Fruit fly (Drosophila melanogaster) whole organism, prepupa: ENCODE measurements around the gene Pde6.

Experiments used
- CG32006 ChIP-seq: fragments of 200-800 bp; sonication (Bioruptor generic); optimal IDR thresholded peaks from 3 replicates; lab custom pipeline; 2017; ENCODE audit warnings: missing biosample characterization, mild to moderate bottlenecking, missing genetic modification characterization
- CG8632 ChIP-seq: fragments of 200-800 bp; sonication (Bioruptor generic); optimal IDR thresholded peaks from 3 replicates; lab custom pipeline; 2016; ENCODE audit warnings: missing biosample characterization, missing genetic modification characterization
- OdsH ChIP-seq: fragments of 200-800 bp; sonication (Bioruptor generic); optimal IDR thresholded peaks from 3 replicates; lab custom pipeline; 2016; ENCODE audit warnings: missing biosample characterization, missing genetic modification characterization

DNA sequence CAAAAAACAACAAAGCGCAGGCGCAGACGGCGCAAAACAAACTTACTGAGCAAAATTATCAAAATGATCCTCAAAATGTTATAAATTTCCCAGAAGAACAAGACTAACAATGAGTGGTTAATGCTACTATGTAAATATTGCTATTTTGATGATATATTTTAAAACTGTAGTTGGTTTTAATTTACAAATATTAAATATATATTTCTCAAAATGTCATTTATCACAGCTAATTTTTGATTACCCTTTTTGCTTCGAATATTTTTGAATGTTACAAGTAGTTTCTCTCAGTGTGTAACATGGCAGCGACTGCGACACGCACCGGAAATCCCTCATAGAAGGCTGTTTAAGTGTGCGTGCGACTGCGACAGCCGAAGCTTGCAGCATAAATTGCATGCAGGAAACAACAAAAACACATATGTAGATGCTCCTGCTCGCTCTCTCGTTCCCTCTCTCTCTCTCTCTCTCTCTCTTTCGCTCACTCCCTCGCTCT, 39.9 kb upstream of the Pde6 start:
- TF ChIP-seq CG32006 (GFP tag; lab: Kevin White, UChicago) (peak; percentile 58), OdsH (peak; percentile 36), CG8632 (GFP tag; lab: Kevin White, UChicago) (no peak)
